Worm (Caenorhabditis elegans) whole organism, late embryonic: ENCODE measurements around the gene T26H5.14.

Source experiments
- ama-1 ChIP-seq: fragments of 150-350 bp; optimal IDR thresholded peaks from 2 replicates; lab custom pipeline; 2014
- ceh-24 ChIP-seq: sonication (generic microtip); optimal IDR thresholded peaks from 2 replicates; lab custom pipeline; 2016; ENCODE audit warnings: mild to moderate bottlenecking, missing genetic modification characterization, missing compliant biosample characterization
- ceh-45 ChIP-seq: fragments of 200-800 bp; sonication (Bioruptor generic); IDR thresholded peaks from 2 replicates; pipeline ENCODE4 v1.3.6; 2022; ENCODE audit warnings: missing genetic modification reagents, missing genetic modification characterization, missing compliant biosample characterization
- ceh-9 ChIP-seq: sonication (generic microtip); optimal IDR thresholded peaks from 2 replicates; lab custom pipeline; 2016; ENCODE audit warnings: mild to moderate bottlenecking, missing genetic modification characterization, inconsistent platforms, missing compliant biosample characterization
- elt-2 ChIP-seq: sonication (generic microtip); optimal IDR thresholded peaks from 2 replicates; lab custom pipeline; 2016; ENCODE audit warnings: missing genetic modification reagents, missing genetic modification characterization, missing compliant biosample characterization
- elt-4 ChIP-seq: sonication (generic microtip); optimal IDR thresholded peaks from 2 replicates; lab custom pipeline; 2016; ENCODE audit warnings: missing genetic modification characterization, missing compliant biosample characterization
- nhr-11 ChIP-seq: fragments of 150-350 bp; optimal IDR thresholded peaks from 2 replicates; lab custom pipeline; 2014; ENCODE audit warnings: missing biosample characterization, missing genetic modification characterization
- pax-1 ChIP-seq: fragments of 150-350 bp; optimal IDR thresholded peaks from 2 replicates; lab custom pipeline; 2014; ENCODE audit warnings: missing biosample characterization, missing genetic modification characterization
- pros-1 ChIP-seq: fragments of 150-350 bp; optimal IDR thresholded peaks from 2 replicates; lab custom pipeline; 2014; ENCODE audit warnings: missing biosample characterization, missing genetic modification reagents, missing genetic modification characterization
- rnt-1 ChIP-seq: sonication (generic microtip); optimal IDR thresholded peaks from 2 replicates; lab custom pipeline; 2016; ENCODE audit warnings: missing genetic modification characterization, missing compliant biosample characterization
- tbx-2 ChIP-seq: sonication (generic microtip); optimal IDR thresholded peaks from 2 replicates; lab custom pipeline; 2016; ENCODE audit warnings: missing genetic modification characterization, missing compliant biosample characterization

DNA sequence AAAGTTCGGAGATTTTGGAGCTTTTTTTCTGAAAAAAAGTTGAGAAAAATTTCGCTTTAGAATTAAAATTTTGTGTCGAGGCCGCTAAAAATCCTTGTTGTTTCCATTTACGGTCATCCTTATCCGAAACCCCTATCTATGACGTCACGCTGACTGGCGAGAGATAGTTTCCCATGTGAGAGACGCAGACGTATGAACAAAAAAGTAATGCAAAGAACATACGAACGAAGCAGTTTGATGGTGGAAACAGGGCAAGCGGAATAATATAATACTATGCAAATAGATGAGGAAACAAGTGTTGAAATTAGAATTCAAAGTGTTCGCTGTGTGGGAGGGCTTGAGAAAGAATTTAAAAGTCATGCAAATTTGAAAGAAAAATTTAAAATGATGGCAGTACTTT is 50.1 kb downstream of the T26H5.14 start:
- TF ChIP-seq pax-1 (tag; lab: Kevin White, UChicago) = no peak
- TF ChIP-seq rnt-1 (tag; lab: Kevin White, UChicago) = no peak
- TF ChIP-seq pros-1 = no peak
- TF ChIP-seq ceh-24 (tag; lab: Kevin White, UChicago) = no peak
- TF ChIP-seq nhr-11 (tag; lab: Kevin White, UChicago) = no peak
- no peak for TF ChIP-seq ama-1 (lab: Kevin White, UChicago)
- TF ChIP-seq tbx-2 (tag; lab: Kevin White, UChicago) = no peak
- no peak for TF ChIP-seq ceh-45 (GFP tag; lab: Robert Waterston, UW)
- TF ChIP-seq ceh-9 (tag; lab: Kevin White, UChicago) = no peak
- no peak for TF ChIP-seq elt-4 (tag; lab: Kevin White, UChicago)
- no peak for TF ChIP-seq elt-2 (tag; lab: Kevin White, UChicago)
